Fruit fly (Drosophila melanogaster): ENCODE results near the gene betaggt-I.

The betaggt-I gene

DNA sequence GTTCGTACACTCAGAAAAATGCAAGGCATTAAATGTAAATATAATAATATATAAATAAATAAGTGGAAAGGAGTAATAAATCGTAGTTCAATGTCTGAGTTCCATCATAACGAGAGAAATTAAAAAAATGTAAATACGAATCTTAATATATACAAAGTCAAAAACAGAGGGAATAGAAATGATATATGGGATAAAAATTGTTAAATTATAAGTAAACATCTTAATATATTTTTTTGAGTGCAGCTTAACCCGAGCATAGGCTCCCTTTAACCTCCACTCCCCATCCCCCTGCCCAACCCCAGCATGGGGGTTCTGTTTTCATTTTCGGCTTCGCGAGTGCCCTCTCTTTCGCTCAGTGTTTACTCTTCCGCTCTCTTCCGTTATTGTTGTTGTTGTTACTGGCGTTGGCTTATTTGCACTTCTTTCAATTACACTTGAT lies 29.6 kb upstream of the betaggt-I start (continued):
- TF ChIP-seq dmrt11E (tag; optimal IDR thresholded peaks at IDR 0.05) = peak; percentile 38
- peak; percentile 60 for TF ChIP-seq gem (tag; optimal IDR thresholded peaks at IDR 0.05)
- TF ChIP-seq CG30020 (tag; optimal IDR thresholded peaks at IDR 0.05) = no peak
- peak; percentile 46 for TF ChIP-seq CG4360 (GFP tag; IDR thresholded peaks at IDR 0.05)
- TF ChIP-seq Lpt (GFP tag; optimal IDR thresholded peaks at IDR 0.05) = no peak
- TF ChIP-seq hth (optimal IDR thresholded peaks at IDR 0.05) = no peak
- TF ChIP-seq dmrt99B (tag; optimal IDR thresholded peaks at IDR 0.05) = peak; percentile 51
- peak; percentile 19 for TF ChIP-seq CG10209 (GFP tag; optimal IDR thresholded peaks at IDR 0.05)
- TF ChIP-seq Oli (tag; optimal IDR thresholded peaks at IDR 0.05) = peak; percentile 22
- TF ChIP-seq wdn (GFP tag; IDR thresholded peaks at IDR 0.05) = peak; percentile 13; the same call in 1 of the 2 replicates
- TF ChIP-seq D19A (tag; optimal IDR thresholded peaks at IDR 0.05) = peak; percentile 36
- peak in 1 of 2 experiments; percentile 24 for TF ChIP-seq bsh (GFP tag; optimal IDR thresholded peaks at IDR 0.05)
- TF ChIP-seq CG17361 (GFP tag; IDR thresholded peaks at IDR 0.05) = peak; percentile 67
- TF ChIP-seq ci (GFP tag; IDR thresholded peaks at IDR 0.05) = 0 out of 3 replicates have a peak, but pooled peaks have one; percentile 40
- TF ChIP-seq H15 (GFP tag; IDR thresholded peaks at IDR 0.05) = 0 out of 3 replicates have a peak, but pooled peaks have one; percentile 59
- no peak for TF ChIP-seq gcm (GFP tag; optimal IDR thresholded peaks at IDR 0.05)
- TF ChIP-seq jumu (GFP tag; optimal IDR thresholded peaks at IDR 0.05) = no peak
- 0 out of 2 replicates have a peak, but pooled peaks have one; percentile 16 for TF ChIP-seq onecut (GFP tag; IDR thresholded peaks at IDR 0.05)
- no peak for TF ChIP-seq CG1603 (tag; optimal IDR thresholded peaks at IDR 0.05)
- TF ChIP-seq CG7839 (tag; optimal IDR thresholded peaks at IDR 0.05) = peak; percentile 41
- no peak for TF ChIP-seq CG9797 (GFP tag; optimal IDR thresholded peaks at IDR 0.05)
- peak; percentile 15 for TF ChIP-seq Vsx1 (GFP tag; optimal IDR thresholded peaks at IDR 0.05)
- TF ChIP-seq grau (tag; optimal IDR thresholded peaks at IDR 0.05) = peak; percentile 23
- TF ChIP-seq Hr78 (GFP tag; optimal IDR thresholded peaks at IDR 0.05) = peak in 1 of 2 experiments; percentile 90
- peak; percentile 50 for TF ChIP-seq fd96Cb (tag; optimal IDR thresholded peaks at IDR 0.05)
- peak; percentile 17 for TF ChIP-seq Ssrp (tag; optimal IDR thresholded peaks at IDR 0.05)
- peak; percentile 39 for TF ChIP-seq CG9727 (GFP tag; optimal IDR thresholded peaks at IDR 0.05)
- TF ChIP-seq tin (GFP tag; optimal IDR thresholded peaks at IDR 0.05) = peak; percentile 8
- peak; percentile 50 for TF ChIP-seq lab (GFP tag; optimal IDR thresholded peaks at IDR 0.05)
- TF ChIP-seq CG6272 (GFP tag; IDR thresholded peaks at IDR 0.05) = no peak
- peak; percentile 24 for TF ChIP-seq CG4820 (GFP tag; optimal IDR thresholded peaks at IDR 0.05)
- TF ChIP-seq CG10267 (tag; optimal IDR thresholded peaks at IDR 0.05) = peak; percentile 36
- peak; percentile 57 for TF ChIP-seq CG18262 (tag; optimal IDR thresholded peaks at IDR 0.05)
- TF ChIP-seq unpg (GFP tag; optimal IDR thresholded peaks at IDR 0.05) = peak; percentile 22
- TF ChIP-seq ATbp (GFP tag; optimal IDR thresholded peaks at IDR 0.05) = peak; percentile 47
- peak; percentile 55 for TF ChIP-seq Blimp-1 (GFP tag; optimal IDR thresholded peaks at IDR 0.05)
- peak; percentile 30 for TF ChIP-seq CG17829 (tag; optimal IDR thresholded peaks at IDR 0.05)
- TF ChIP-seq lmd (GFP tag; IDR thresholded peaks at IDR 0.05) = peak; percentile 37
- no peak for TF ChIP-seq amos (GFP tag; IDR thresholded peaks at IDR 0.05; ENCODE audit: partially characterized antibody)
- no peak for TF ChIP-seq CG7928 (GFP tag; optimal IDR thresholded peaks at IDR 0.05)
- TF ChIP-seq Six4 (GFP tag; optimal IDR thresholded peaks at IDR 0.05) = peak; percentile 21
- peak; percentile 37 for TF ChIP-seq CG14710 (tag; optimal IDR thresholded peaks at IDR 0.05)
- TF ChIP-seq Drgx (GFP tag; IDR thresholded peaks at IDR 0.05) = peak; percentile 22; the same call in 1 of the 2 replicates
- TF ChIP-seq CG14860 (GFP tag; IDR thresholded peaks at IDR 0.05; ENCODE audit: partially characterized antibody) = no peak
- TF ChIP-seq peb (GFP tag; IDR thresholded peaks at IDR 0.05) = no peak

All from whole organism, embryonic.